Worm (Caenorhabditis elegans) whole organism, L4 larva: ENCODE results near the gene C05D11.13.

ENCODE experiments used
- F37D6.2 ChIP-seq: sonication (generic microtip); optimal IDR thresholded peaks from 2 replicates; lab custom pipeline; 2016; ENCODE audit warnings: mild to moderate bottlenecking, missing genetic modification characterization, missing compliant biosample characterization
- R02D3.7 ChIP-seq: fragments of 150-350 bp; sonication (generic microtip); optimal IDR thresholded peaks from 3 replicates; lab custom pipeline; 2014; ENCODE audit warnings: missing biosample characterization, missing genetic modification characterization
- Y48G9A.11 ChIP-seq: fragments of 200-800 bp; sonication (Bioruptor generic); IDR thresholded peaks from 2 replicates; pipeline ENCODE4 v1.3.6; 2022; ENCODE audit warnings: missing genetic modification reagents, missing genetic modification characterization, missing compliant biosample characterization
- aha-1 ChIP-seq: fragments of 150-350 bp; peaks from one replicate; lab custom pipeline; 2014; ENCODE audit warnings: missing biosample characterization, missing genetic modification characterization
- aly-2 ChIP-seq: sonication (generic microtip); optimal IDR thresholded peaks from 2 replicates; lab custom pipeline; 2018; ENCODE audit warnings: missing biosample characterization, missing genetic modification characterization
- ama-1 ChIP-seq: fragments of 150-350 bp; optimal IDR thresholded peaks from 2 replicates; lab custom pipeline; 2014; ENCODE audit warnings: inconsistent platforms, mixed read lengths
- ceh-20 ChIP-seq: fragments of 200-800 bp; sonication (Bioruptor generic); IDR thresholded peaks from 2 replicates; pipeline ENCODE4 v1.3.6; 2022; ENCODE audit warnings: missing genetic modification reagents, missing genetic modification characterization, missing compliant biosample characterization
- ceh-62 ChIP-seq: sonication (generic microtip); optimal IDR thresholded peaks from 2 replicates; lab custom pipeline; 2017; ENCODE audit warnings: missing biosample characterization, missing genetic modification characterization
- ces-1 ChIP-seq: fragments of 150-350 bp; sonication (generic microtip); optimal IDR thresholded peaks from 4 replicates; lab custom pipeline; 2014; ENCODE audit warnings: missing biosample characterization, missing genetic modification reagents, missing genetic modification characterization
- daf-19 ChIP-seq: fragments of 200-800 bp; sonication (Bioruptor generic); conservative IDR thresholded peaks from 2 replicates; pipeline ENCODE4 v1.3.6; 2022; ENCODE audit warnings: missing genetic modification characterization, missing compliant biosample characterization
- dmd-6 ChIP-seq: fragments of 200-800 bp; sonication (Bioruptor generic); IDR thresholded peaks from 2 replicates; pipeline ENCODE4 v1.3.6; 2022; ENCODE audit warnings: missing genetic modification reagents, missing genetic modification characterization, missing compliant biosample characterization
- dmd-9 ChIP-seq: fragments of 200-800 bp; sonication (Bioruptor generic); IDR thresholded peaks from 2 replicates; pipeline ENCODE4 v1.3.6; 2022; ENCODE audit warnings: missing genetic modification reagents, missing genetic modification characterization, missing compliant biosample characterization
- dpl-1 ChIP-seq: fragments of 150-350 bp; optimal IDR thresholded peaks from 2 replicates; lab custom pipeline; 2014; ENCODE audit warnings: missing biosample characterization, missing genetic modification reagents, missing genetic modification characterization
- dve-1 ChIP-seq: sonication (generic microtip); optimal IDR thresholded peaks from 2 replicates; lab custom pipeline; 2017; ENCODE audit warnings: antibody characterized with exemption, mild to moderate bottlenecking, missing genetic modification characterization, missing compliant biosample characterization; ENCODE audit not compliant: insufficient read depth
- fkh-10 ChIP-seq: fragments of 150-350 bp; optimal IDR thresholded peaks from 2 replicates; lab custom pipeline; 2014; ENCODE audit warnings: missing biosample characterization, missing genetic modification reagents, missing genetic modification characterization
- gei-8 ChIP-seq: fragments of 200-800 bp; sonication (Bioruptor generic); optimal IDR thresholded peaks from 2 replicates; lab custom pipeline; 2018; ENCODE audit warnings: mild to moderate bottlenecking, missing genetic modification characterization, missing compliant biosample characterization
- hlh-11 ChIP-seq: fragments of 200-800 bp; sonication (Bioruptor generic); optimal IDR thresholded peaks from 2 replicates; lab custom pipeline; 2018; ENCODE audit warnings: mild to moderate bottlenecking, missing genetic modification characterization, missing compliant biosample characterization
- hmg-1.1 ChIP-seq: fragments of 200-800 bp; sonication (Bioruptor generic); IDR thresholded peaks from 2 replicates; pipeline ENCODE4 v1.3.6; 2022; ENCODE audit warnings: missing genetic modification reagents, missing genetic modification characterization, missing compliant biosample characterization
- lin-13 ChIP-seq: fragments of 150-350 bp; optimal IDR thresholded peaks from 2 replicates; lab custom pipeline; 2014; ENCODE audit warnings: missing biosample characterization, missing genetic modification reagents, missing genetic modification characterization
- lin-38 ChIP-seq: fragments of 200-800 bp; sonication (Bioruptor generic); IDR thresholded peaks from 2 replicates; pipeline ENCODE4 v1.3.6; 2022; ENCODE audit warnings: missing genetic modification reagents, missing genetic modification characterization, missing compliant biosample characterization
- lsy-2 ChIP-seq, 2 experiments: fragments of 150-350 bp in 1 of 2; sonication (generic microtip) in 1 of 2; optimal IDR thresholded peaks; 2 replicates each; lab custom pipeline; 2014 to 2017; ENCODE audit warnings: missing biosample characterization in 2 of 2, missing genetic modification characterization in 2 of 2
- mdl-1 ChIP-seq, 2 experiments: fragments of 150-350 bp in 1 of 2; sonication (generic microtip) in 1 of 2; optimal IDR thresholded peaks; 2 replicates each; lab custom pipeline; 2014 to 2017; ENCODE audit warnings: missing biosample characterization in 2 of 2, missing genetic modification characterization in 2 of 2
- mes-2 ChIP-seq: sonication (generic microtip); optimal IDR thresholded peaks from 2 replicates; lab custom pipeline; 2016; ENCODE audit warnings: missing genotype, mild to moderate bottlenecking, missing genetic modification characterization, missing compliant biosample characterization; ENCODE audit not compliant: poor library complexity, severe bottlenecking
- nhr-28 ChIP-seq: fragments of 150-350 bp; optimal IDR thresholded peaks from 2 replicates; lab custom pipeline; 2014; ENCODE audit warnings: missing biosample characterization, missing genetic modification characterization
- nhr-41 ChIP-seq: fragments of 200-800 bp; sonication (Bioruptor generic); IDR thresholded peaks from 2 replicates; pipeline ENCODE4 v1.3.6; 2022; ENCODE audit warnings: missing genetic modification reagents, missing genetic modification characterization, missing compliant biosample characterization
- nhr-42 ChIP-seq: fragments of 200-800 bp; sonication (Bioruptor generic); IDR thresholded peaks from 2 replicates; pipeline ENCODE4 v1.3.6; 2022; ENCODE audit warnings: missing genetic modification characterization, missing compliant biosample characterization
- nhr-48 ChIP-seq: sonication (generic microtip); optimal IDR thresholded peaks from 2 replicates; lab custom pipeline; 2016; ENCODE audit warnings: mild to moderate bottlenecking, missing genetic modification characterization, missing compliant biosample characterization
- nhr-6 ChIP-seq: fragments of 150-350 bp; optimal IDR thresholded peaks from 2 replicates; lab custom pipeline; 2014; ENCODE audit warnings: missing biosample characterization, missing genetic modification characterization
- nhr-76 ChIP-seq: fragments of 150-350 bp; optimal IDR thresholded peaks from 2 replicates; lab custom pipeline; 2014; ENCODE audit warnings: missing biosample characterization, missing genetic modification characterization
- nhr-77 ChIP-seq: fragments of 150-350 bp; optimal IDR thresholded peaks from 2 replicates; lab custom pipeline; 2014; ENCODE audit warnings: missing biosample characterization, missing genetic modification characterization
- pha-4 ChIP-seq, 2 experiments: fragments of 150-350 bp in 1 of 2; fragments of 200-800 bp in 1 of 2; sonication (Bioruptor generic) in 1 of 2; IDR thresholded peaks in 1 of 2; optimal IDR thresholded peaks in 1 of 2; 2 replicates each; pipeline versions ENCODE4 v1.3.6 to Lab custom; 2014 to 2022; ENCODE audit warnings: missing genetic modification characterization in 2 of 2, missing genetic modification reagents in 2 of 2, missing biosample characterization in 1 of 2, missing compliant biosample characterization in 1 of 2
- rbr-2 ChIP-seq: sonication (generic microtip); optimal IDR thresholded peaks from 2 replicates; lab custom pipeline; 2016; ENCODE audit warnings: missing genotype, missing genetic modification characterization, missing compliant biosample characterization
- sdz-12 ChIP-seq: fragments of 200-800 bp; sonication (Bioruptor generic); optimal IDR thresholded peaks from 2 replicates; lab custom pipeline; 2018; ENCODE audit warnings: mild to moderate bottlenecking, missing genetic modification characterization, missing compliant biosample characterization
- skn-1 ChIP-seq: fragments of 150-350 bp; optimal IDR thresholded peaks from 2 replicates; lab custom pipeline; 2014; ENCODE audit warnings: missing biosample characterization, missing genetic modification characterization
- snpc-1.2 ChIP-seq: fragments of 200-800 bp; sonication (Bioruptor generic); IDR thresholded peaks from 2 replicates; pipeline ENCODE4 v1.3.6; 2022; ENCODE audit warnings: missing genetic modification reagents, missing genetic modification characterization, missing compliant biosample characterization
- unc-130 ChIP-seq: sonication (generic microtip); optimal IDR thresholded peaks from 2 replicates; lab custom pipeline; 2016; ENCODE audit warnings: missing genetic modification reagents, missing genetic modification characterization, missing compliant biosample characterization
- zip-2 ChIP-seq: fragments of 150-350 bp; optimal IDR thresholded peaks from 2 replicates; lab custom pipeline; 2014; ENCODE audit warnings: missing biosample characterization, missing genetic modification characterization

Gene C05D11.13

ce11 chrIII:6439854-6440253 lies 4.5 kb downstream of the C05D11.13 start (continued):
- TF ChIP-seq pha-4 (GFP tag; IDR thresholded peaks at IDR 0.05; lab: Robert Waterston, UW) (0 out of 2 replicates have a peak, but pooled peaks have one; percentile 47), pha-4 (tag; optimal IDR thresholded peaks at IDR 0.05; lab: Kevin White, UChicago) (no peak), dmd-9 (GFP tag; lab: Robert Waterston, UW) (no peak)

- TF ChIP-seq lin-38 (GFP tag; lab: Robert Waterston, UW) (no peak), unc-130 (GFP tag; lab: Kevin White, UChicago) (no peak), gei-8 (GFP tag; lab: Kevin White, UChicago) (no peak), nhr-42 (no peak)
These were observed 8.1 kb downstream of the C05D11.13 start, which contains the start of gene C05D11.1 for ce11 chrIII:6436308-6436707. Gene C05D11.1, plus strand, starts transcription at chrIII:6436608.

ce11 chrIII:6432939-6433338 lies 11.4 kb downstream of the C05D11.13 start, which contains the start of gene vps-16:
Gene vps-16, plus strand, starts transcription at chrIII:6433239.
- TF ChIP-seq lin-38 (GFP tag; lab: Robert Waterston, UW) (0 out of 2 replicates have a peak, but pooled peaks have one; percentile 31), ama-1 (peak; percentile 17), daf-19 (GFP tag; lab: Robert Waterston, UW) (no peak), lin-13 (GFP tag; lab: Kevin White, UChicago) (no peak), nhr-41 (no peak), aha-1 (peak; percentile 3), ceh-62 (tag; lab: Kevin White, UChicago) (no peak), skn-1 (tag; lab: Kevin White, UChicago) (no peak), Y48G9A.11 (GFP tag; lab: Robert Waterston, UW) (0 out of 2 replicates have a peak, but pooled peaks have one; percentile 17), zip-2 (tag; lab: Kevin White, UChicago) (no peak), nhr-48 (tag; lab: Kevin White, UChicago) (no peak), R02D3.7 (tag; lab: Kevin White, UChicago) (no peak)

ce11 chrIII:6431766-6432228 lies 12.6 kb downstream of the C05D11.13 start, which contains the start of the genes mrps-17 and txdc-9:
Gene mrps-17, minus strand, starts transcription at chrIII:6431798.
Gene txdc-9, plus strand, starts transcription at chrIII:6432178.
- TF ChIP-seq mes-2 (tag; lab: Kevin White, UChicago) (peak; percentile 89), dve-1 (tag; lab: Kevin White, UChicago) (peak; percentile 71), ceh-20 (GFP tag; lab: Robert Waterston, UW) (no peak), pha-4 (GFP tag; IDR thresholded peaks at IDR 0.05; lab: Robert Waterston, UW) (no peak), pha-4 (tag; optimal IDR thresholded peaks at IDR 0.05; lab: Kevin White, UChicago) (peak; percentile 58), aha-1 (peak; percentile 90), nhr-77 (tag; lab: Kevin White, UChicago) (peak; percentile 56), fkh-10 (GFP tag; lab: Kevin White, UChicago) (peak; percentile 30), lin-38 (GFP tag; lab: Robert Waterston, UW) (peak; percentile 93), nhr-28 (tag; lab: Kevin White, UChicago) (peak; percentile 52), dpl-1 (peak; percentile 75), F37D6.2 (tag; lab: Kevin White, UChicago) (peak; percentile 21), aly-2 (tag; lab: Kevin White, UChicago) (no peak), sdz-12 (GFP tag; lab: Kevin White, UChicago) (no peak), nhr-76 (tag; lab: Kevin White, UChicago) (no peak), snpc-1.2 (GFP tag; lab: Robert Waterston, UW) (no peak), hmg-1.1 (GFP tag; lab: Robert Waterston, UW) (peak; percentile 61), lsy-2 (tag; optimal IDR thresholded peaks at IDR 0.05; lab: Kevin White, UChicago) (peak; percentile 17 to 92), rbr-2 (tag; lab: Kevin White, UChicago) (peak; percentile 73), ces-1 (GFP tag; lab: Kevin White, UChicago) (peak; percentile 63), dmd-6 (GFP tag; lab: Robert Waterston, UW) (peak; percentile 8; the same call in 1 of the 2 replicates), nhr-6 (tag; lab: Kevin White, UChicago) (peak; percentile 84), hlh-11 (peak; percentile 42), mdl-1 (tag; optimal IDR thresholded peaks at IDR 0.05; lab: Kevin White, UChicago) (peak in 1 of 2 experiments; percentile 19), lin-13 (GFP tag; lab: Kevin White, UChicago) (peak; percentile 31)
